Worm (Caenorhabditis elegans) whole organism, L4 larva: ENCODE data around the gene warf-1.

Source experiments
- jun-1 ChIP-seq: fragments of 150-350 bp; optimal IDR thresholded peaks from 2 replicates; lab custom pipeline; 2014; ENCODE audit warnings: missing biosample characterization, missing genetic modification reagents, missing genetic modification characterization
- nhr-76 ChIP-seq: fragments of 150-350 bp; optimal IDR thresholded peaks from 2 replicates; lab custom pipeline; 2014; ENCODE audit warnings: missing biosample characterization, missing genetic modification characterization
- pha-4 ChIP-seq, 2 experiments: fragments of 150-350 bp in 1 of 2; fragments of 200-800 bp in 1 of 2; sonication (Bioruptor generic) in 1 of 2; IDR thresholded peaks in 1 of 2; optimal IDR thresholded peaks in 1 of 2; 2 replicates each; pipeline versions ENCODE4 v1.3.6 to Lab custom; 2014 to 2022; ENCODE audit warnings: missing genetic modification characterization in 2 of 2, missing genetic modification reagents in 2 of 2, missing biosample characterization in 1 of 2, missing compliant biosample characterization in 1 of 2

- TF ChIP-seq pha-4 (GFP tag; IDR thresholded peaks at IDR 0.05; lab: Robert Waterston, UW) (no peak), pha-4 (tag; optimal IDR thresholded peaks at IDR 0.05; lab: Kevin White, UChicago) (no peak), jun-1 (tag; lab: Kevin White, UChicago) (no peak), nhr-76 (tag; lab: Kevin White, UChicago) (no peak)
These were observed 44.5 kb downstream of the warf-1 start for ce11 chrIV:7679120-7679519.
